Fruit fly (Drosophila melanogaster): Measurements from ENCODE around the gene CG12540.

dm6 chrX:14483521-14484031 is 12.4 kb upstream of the CG12540 start:
- TF ChIP-seq usp (GFP tag; optimal IDR thresholded peaks at IDR 0.05) (no peak), pan (optimal IDR thresholded peaks at IDR 0.05) (no peak), CG8478 (optimal IDR thresholded peaks at IDR 0.05) (no peak), psq (optimal IDR thresholded peaks at IDR 0.05) (no peak), EcR (GFP tag; optimal IDR thresholded peaks at IDR 0.05) (no peak), Dll (optimal IDR thresholded peaks at IDR 0.05) (no peak)
